Fruit fly (Drosophila melanogaster) whole organism, embryonic: ENCODE measurements around the gene CG13991.

Experiments
- Adf1 ChIP-seq: fragments of 200-800 bp; sonication (Bioruptor generic); IDR thresholded peaks from 2 replicates; pipeline ENCODE4 v1.3.6; 2022; ENCODE audit warnings: missing biosample characterization, missing genetic modification characterization
- Aef1 ChIP-seq: fragments of 200-800 bp; sonication (Bioruptor generic); IDR thresholded peaks from 3 replicates; pipeline ENCODE4 v1.3.6; 2022; ENCODE audit warnings: missing biosample characterization, missing genetic modification characterization
- Awh ChIP-seq: fragments of 200-800 bp; sonication (Bioruptor generic); IDR thresholded peaks from 2 replicates; pipeline ENCODE4, ENCODE4 v1.3.6; 2022; ENCODE audit warnings: missing biosample characterization, missing genetic modification characterization
- B-H1 ChIP-seq: fragments of 200-800 bp; sonication (Bioruptor generic); IDR thresholded peaks from 3 replicates; pipeline ENCODE4 v1.3.6; 2022; ENCODE audit warnings: missing biosample characterization, missing genetic modification characterization
- Blimp-1 ChIP-seq: fragments of 200-800 bp; sonication (Bioruptor generic); optimal IDR thresholded peaks from 3 replicates; lab custom pipeline; 2018; ENCODE audit warnings: missing biosample characterization, missing genetic modification characterization, mild to moderate bottlenecking, moderate library complexity, missing genetic modification reagents
- CG10959 ChIP-seq: fragments of 200-800 bp; sonication (Bioruptor generic); IDR thresholded peaks from 2 replicates; pipeline ENCODE4 v1.3.6; 2022; ENCODE audit warnings: missing biosample characterization, missing genetic modification characterization
- CG11695 ChIP-seq: fragments of 200-800 bp; sonication (Bioruptor generic); IDR thresholded peaks from 3 replicates; pipeline ENCODE4 v1.3.6; 2022; ENCODE audit warnings: missing biosample characterization, missing genetic modification characterization
- CG12299 ChIP-seq: fragments of 200-800 bp; sonication (Bioruptor generic); optimal IDR thresholded peaks from 2 replicates; lab custom pipeline; 2018; ENCODE audit warnings: missing biosample characterization, mild to moderate bottlenecking, missing genetic modification characterization
- CG14710 ChIP-seq: fragments of 200-800 bp; sonication (Bioruptor generic); optimal IDR thresholded peaks from 3 replicates; lab custom pipeline; 2019; ENCODE audit warnings: missing biosample characterization, mild to moderate bottlenecking, missing genetic modification characterization, moderate library complexity
- CG15011 ChIP-seq: fragments of 200-800 bp; sonication (Bioruptor generic); optimal IDR thresholded peaks from 3 replicates; lab custom pipeline; 2018; ENCODE audit warnings: missing biosample characterization, mild to moderate bottlenecking, missing genetic modification characterization
- CG15269 ChIP-seq: fragments of 200-800 bp; sonication (Bioruptor generic); optimal IDR thresholded peaks from 2 replicates; lab custom pipeline; 2018; ENCODE audit warnings: missing biosample characterization, mild to moderate bottlenecking, missing genetic modification characterization, moderate library complexity
- CG1602 ChIP-seq: fragments of 200-800 bp; sonication (Bioruptor generic); optimal IDR thresholded peaks from 3 replicates; lab custom pipeline; 2016; ENCODE audit warnings: missing biosample characterization, missing genetic modification characterization
- CG17328 ChIP-seq: fragments of 200-800 bp; sonication (Bioruptor generic); IDR thresholded peaks from 2 replicates; pipeline ENCODE4 v1.3.6; 2022; ENCODE audit warnings: missing biosample characterization, missing genetic modification characterization
- CG18262 ChIP-seq: fragments of 200-800 bp; optimal IDR thresholded peaks from 3 replicates; lab custom pipeline; 2019; ENCODE audit warnings: missing biosample characterization, mild to moderate bottlenecking, missing genetic modification characterization, moderate library complexity
- CG30020 ChIP-seq: fragments of 200-800 bp; optimal IDR thresholded peaks from 2 replicates; lab custom pipeline; 2019; ENCODE audit warnings: missing biosample characterization, mild to moderate bottlenecking, missing genetic modification characterization, moderate library complexity
- CG31224 ChIP-seq: fragments of 200-800 bp; sonication (Bioruptor generic); IDR thresholded peaks from 2 replicates; pipeline ENCODE4 v1.3.6; 2022; ENCODE audit warnings: missing biosample characterization, missing genetic modification characterization
- CG34422 ChIP-seq: fragments of 200-800 bp; sonication (Bioruptor generic); IDR thresholded peaks from 3 replicates; pipeline ENCODE4 v1.3.6; 2022; ENCODE audit warnings: missing biosample characterization, missing genetic modification characterization
- CG3995 ChIP-seq: fragments of 200-800 bp; sonication (Bioruptor generic); optimal IDR thresholded peaks from 3 replicates; lab custom pipeline; 2016; ENCODE audit warnings: missing biosample characterization, missing genetic modification characterization
- CG4854 ChIP-seq: fragments of 200-800 bp; sonication (Bioruptor generic); optimal IDR thresholded peaks from 2 replicates; lab custom pipeline; 2016; ENCODE audit warnings: missing biosample characterization, missing genetic modification characterization, inconsistent platforms
- CG6175 ChIP-seq: fragments of 200-800 bp; sonication (Bioruptor generic); IDR thresholded peaks from 3 replicates; pipeline ENCODE4 v1.3.6; 2022; ENCODE audit warnings: missing biosample characterization, missing genetic modification characterization
- CG7963 ChIP-seq: fragments of 200-800 bp; sonication (Bioruptor generic); IDR thresholded peaks from 3 replicates; pipeline ENCODE4 v1.3.6; 2022; ENCODE audit warnings: missing biosample characterization, missing genetic modification characterization; ENCODE audit not compliant: partially characterized antibody
- CG8944 ChIP-seq: fragments of 200-800 bp; sonication (Bioruptor generic); optimal IDR thresholded peaks from 3 replicates; lab custom pipeline; 2016; ENCODE audit warnings: missing biosample characterization, missing genetic modification characterization
- Deaf1 ChIP-seq: fragments of 200-800 bp; optimal IDR thresholded peaks from 3 replicates; lab custom pipeline; 2019; ENCODE audit warnings: missing biosample characterization, mild to moderate bottlenecking, missing genetic modification characterization, moderate library complexity
- Dfd ChIP-seq, 2 experiments: fragments of >200 bp; optimal IDR thresholded peaks; 2 replicates each; lab custom pipeline; 2017; ENCODE audit warnings: missing biosample characterization in 2 of 2, missing genetic modification characterization in 2 of 2
- Elba2 ChIP-seq: fragments of 200-800 bp; sonication (Bioruptor generic); optimal IDR thresholded peaks from 3 replicates; lab custom pipeline; 2016; ENCODE audit warnings: missing biosample characterization, missing genetic modification characterization
- Ets97D ChIP-seq: fragments of 200-800 bp; sonication (Bioruptor generic); optimal IDR thresholded peaks from 3 replicates; lab custom pipeline; 2016; ENCODE audit warnings: missing biosample characterization, missing genetic modification characterization
- GATAe ChIP-seq: fragments of 200-800 bp; sonication (Bioruptor generic); conservative IDR thresholded peaks from 2 replicates; pipeline ENCODE4 v1.3.6; 2022; ENCODE audit warnings: missing biosample characterization, missing genetic modification characterization
- HLH54F ChIP-seq: fragments of 200-800 bp; sonication (Bioruptor generic); optimal IDR thresholded peaks from 3 replicates; lab custom pipeline; 2016; ENCODE audit warnings: missing biosample characterization, missing genetic modification characterization
- Hr3 ChIP-seq: fragments of 200-800 bp; sonication (Bioruptor generic); optimal IDR thresholded peaks from 3 replicates; lab custom pipeline; 2016; ENCODE audit warnings: missing biosample characterization, missing genetic modification characterization
- Nf-YC ChIP-seq: fragments of 200-800 bp; optimal IDR thresholded peaks from 3 replicates; lab custom pipeline; 2019; ENCODE audit warnings: missing biosample characterization, mild to moderate bottlenecking, missing genetic modification characterization, moderate library complexity
- Optix ChIP-seq: fragments of 200-800 bp; sonication (Bioruptor generic); IDR thresholded peaks from 3 replicates; pipeline ENCODE4 v1.3.6; 2022; ENCODE audit warnings: missing biosample characterization, missing genetic modification characterization
- al ChIP-seq: fragments of 200-800 bp; sonication (Bioruptor generic); IDR thresholded peaks from 2 replicates; pipeline ENCODE4 v1.3.6; 2022; ENCODE audit warnings: missing biosample characterization, missing genetic modification characterization
- cg ChIP-seq: fragments of 200-800 bp; sonication (Bioruptor generic); optimal IDR thresholded peaks from 3 replicates; lab custom pipeline; 2019; ENCODE audit warnings: missing biosample characterization, mild to moderate bottlenecking, missing genetic modification characterization, moderate library complexity
- eyg ChIP-seq: fragments of 200-800 bp; sonication (Bioruptor generic); optimal IDR thresholded peaks from 3 replicates; lab custom pipeline; 2016; ENCODE audit warnings: missing biosample characterization, missing genetic modification characterization
- fd3F ChIP-seq: fragments of 200-800 bp; sonication (Bioruptor generic); optimal IDR thresholded peaks from 2 replicates; lab custom pipeline; 2018; ENCODE audit warnings: missing biosample characterization, mild to moderate bottlenecking, missing genetic modification characterization, moderate library complexity
- fd96Cb ChIP-seq: fragments of 200-800 bp; sonication (Bioruptor generic); optimal IDR thresholded peaks from 2 replicates; lab custom pipeline; 2018; ENCODE audit warnings: missing biosample characterization, mild to moderate bottlenecking, missing genetic modification characterization, moderate library complexity
- her ChIP-seq: fragments of 200-800 bp; sonication (Bioruptor generic); optimal IDR thresholded peaks from 2 replicates; lab custom pipeline; 2016; ENCODE audit warnings: missing biosample characterization, missing genetic modification characterization
- hth ChIP-seq: fragments of >200 bp; optimal IDR thresholded peaks from 2 replicates; lab custom pipeline; 2017; ENCODE audit warnings: inconsistent platforms
- jumu ChIP-seq: fragments of 200-800 bp; sonication (Bioruptor generic); optimal IDR thresholded peaks from 3 replicates; lab custom pipeline; 2016; ENCODE audit warnings: missing biosample characterization, missing genetic modification characterization
- ken ChIP-seq: fragments of 200-800 bp; sonication (Bioruptor generic); IDR thresholded peaks from 3 replicates; pipeline ENCODE4 v1.3.6; 2022; ENCODE audit warnings: missing biosample characterization, missing genetic modification characterization
- luna ChIP-seq: fragments of 200-800 bp; sonication (Bioruptor generic); optimal IDR thresholded peaks from 2 replicates; lab custom pipeline; 2016; ENCODE audit warnings: missing biosample characterization, missing genetic modification characterization
- nerfin-1 ChIP-seq: fragments of 200-800 bp; sonication (Bioruptor generic); optimal IDR thresholded peaks from 3 replicates; lab custom pipeline; 2019; ENCODE audit warnings: missing biosample characterization, mild to moderate bottlenecking, missing genetic modification characterization, moderate library complexity
- pros ChIP-seq: fragments of 200-800 bp; sonication (Bioruptor generic); optimal IDR thresholded peaks from 3 replicates; lab custom pipeline; 2019; ENCODE audit warnings: missing biosample characterization, mild to moderate bottlenecking, missing genetic modification characterization, moderate library complexity
- pzg ChIP-seq: fragments of 200-800 bp; sonication (Bioruptor generic); optimal IDR thresholded peaks from 3 replicates; lab custom pipeline; 2018; ENCODE audit warnings: missing biosample characterization, mild to moderate bottlenecking, missing genetic modification characterization, moderate library complexity
- salm ChIP-seq: fragments of 200-800 bp; sonication (Bioruptor generic); optimal IDR thresholded peaks from 2 replicates; lab custom pipeline; 2018; ENCODE audit warnings: missing biosample characterization, mild to moderate bottlenecking, missing genetic modification characterization
- sima ChIP-seq: fragments of 200-800 bp; sonication (Bioruptor generic); optimal IDR thresholded peaks from 2 replicates; lab custom pipeline; 2016; ENCODE audit warnings: missing biosample characterization, missing genetic modification characterization
- sqz ChIP-seq: fragments of 200-800 bp; sonication (Bioruptor generic); optimal IDR thresholded peaks from 3 replicates; lab custom pipeline; 2018; ENCODE audit warnings: missing biosample characterization, mild to moderate bottlenecking, missing genetic modification characterization
- toy ChIP-seq: fragments of 200-800 bp; sonication (Bioruptor generic); IDR thresholded peaks from 2 replicates; pipeline ENCODE4 v1.3.6; 2022; ENCODE audit warnings: missing biosample characterization, missing genetic modification characterization
- unc-4 ChIP-seq: fragments of 200-800 bp; sonication (Bioruptor generic); IDR thresholded peaks from 2 replicates; pipeline ENCODE4 v1.3.6; 2022; ENCODE audit warnings: missing biosample characterization, missing genetic modification characterization; ENCODE audit not compliant: partially characterized antibody
- unpg ChIP-seq: fragments of 200-800 bp; sonication (Bioruptor generic); optimal IDR thresholded peaks from 3 replicates; lab custom pipeline; 2018; ENCODE audit warnings: missing biosample characterization, mild to moderate bottlenecking, missing genetic modification characterization, moderate library complexity
- vfl ChIP-seq: fragments of 200-800 bp; sonication (Bioruptor generic); optimal IDR thresholded peaks from 2 replicates; lab custom pipeline; 2016; ENCODE audit warnings: missing biosample characterization, missing genetic modification characterization
- vvl ChIP-seq: fragments of 200-800 bp; sonication (Bioruptor generic); IDR thresholded peaks from 2 replicates; pipeline ENCODE4 v1.3.6; 2022; ENCODE audit warnings: missing biosample characterization, missing genetic modification characterization
- zfh1 ChIP-seq: fragments of 200-800 bp; sonication (Bioruptor generic); IDR thresholded peaks from 3 replicates; pipeline ENCODE4 v1.3.6; 2022; ENCODE audit warnings: missing biosample characterization, missing genetic modification characterization

CG13991 gene

DNA sequence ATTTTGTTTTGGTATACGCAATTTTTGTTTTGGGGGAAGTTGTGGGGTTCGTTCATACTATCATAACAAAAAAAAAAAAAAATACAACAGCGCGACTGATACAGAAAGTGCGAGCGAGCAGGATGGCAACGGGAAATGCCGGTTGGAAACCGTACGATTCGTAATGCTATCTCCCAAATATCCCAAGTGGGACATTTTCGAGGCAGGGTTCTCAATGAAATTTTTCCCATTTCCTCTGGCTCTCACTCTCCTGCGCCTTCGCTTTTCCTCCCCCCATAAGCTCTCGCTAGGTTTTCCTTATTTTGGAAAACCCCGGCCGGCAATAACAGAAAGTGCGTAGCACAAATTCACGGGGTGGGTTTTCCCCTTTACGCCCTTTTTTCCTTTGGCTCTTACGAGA is 46.9 kb upstream of the CG13991 start (continued):
- TF ChIP-seq vvl (GFP tag; lab: Robert Waterston, UW) = 0 out of 2 replicates have a peak, but pooled peaks have one; percentile 14
- TF ChIP-seq Ets97D = peak; percentile 59
- no peak for TF ChIP-seq cg (GFP tag; lab: Kevin White, UChicago)
- no peak for TF ChIP-seq fd96Cb
- peak; percentile 98 for TF ChIP-seq pros (GFP tag; lab: Kevin White, UChicago)
- TF ChIP-seq Nf-YC = no peak
- no peak for TF ChIP-seq CG31224 (GFP tag; lab: Robert Waterston, UW)
- no peak for TF ChIP-seq CG18262 (tag; lab: Kevin White, UChicago)
- TF ChIP-seq toy = no peak
- TF ChIP-seq CG7963 (GFP tag; lab: Robert Waterston, UW) = no peak
- TF ChIP-seq al (GFP tag; lab: Robert Waterston, UW) = no peak
- TF ChIP-seq CG11695 = no peak
- TF ChIP-seq CG3995 = no peak
- 0 out of 3 replicates have a peak, but pooled peaks have one; percentile 50 for TF ChIP-seq CG34422 (GFP tag; lab: Robert Waterston, UW)
- no peak for TF ChIP-seq Dfd (GFP tag; optimal IDR thresholded peaks at IDR 0.05; lab: Kevin White, UChicago)
- no peak for TF ChIP-seq Hr3 (GFP tag; lab: Kevin White, UChicago)
- TF ChIP-seq unc-4 (GFP tag; lab: Robert Waterston, UW) = no peak
- TF ChIP-seq Aef1 (GFP tag; lab: Robert Waterston, UW) = no peak
- TF ChIP-seq CG8944 (GFP tag; lab: Kevin White, UChicago) = no peak
- no peak for TF ChIP-seq Awh
- peak; percentile 9 for TF ChIP-seq Deaf1 (tag; lab: Kevin White, UChicago)
- no peak for TF ChIP-seq GATAe (GFP tag; lab: Robert Waterston, UW)
- no peak for TF ChIP-seq Blimp-1 (GFP tag; lab: Kevin White, UChicago)
- TF ChIP-seq nerfin-1 (tag; lab: Kevin White, UChicago) = peak; percentile 39
- no peak for TF ChIP-seq ken (GFP tag; lab: Robert Waterston, UW)
- no peak for TF ChIP-seq jumu
- no peak for TF ChIP-seq salm (tag; lab: Kevin White, UChicago)
- no peak for TF ChIP-seq Elba2
- no peak for TF ChIP-seq pzg (GFP tag; lab: Kevin White, UChicago)
- TF ChIP-seq fd3F (GFP tag; lab: Kevin White, UChicago) = no peak
- no peak for TF ChIP-seq CG17328 (GFP tag; lab: Robert Waterston, UW)
- TF ChIP-seq eyg (GFP tag; lab: Kevin White, UChicago) = no peak
- TF ChIP-seq zfh1 = no peak
- no peak for TF ChIP-seq CG30020
- TF ChIP-seq CG4854 (GFP tag; lab: Kevin White, UChicago) = no peak
- no peak for TF ChIP-seq sima (GFP tag; lab: Kevin White, UChicago)
- TF ChIP-seq Optix (GFP tag; lab: Robert Waterston, UW) = no peak
- no peak for TF ChIP-seq hth (lab: Kevin White, UChicago)
- TF ChIP-seq sqz = peak; percentile 93
- no peak for TF ChIP-seq CG15011
- no peak for TF ChIP-seq her (GFP tag; lab: Kevin White, UChicago)
- no peak for TF ChIP-seq HLH54F (GFP tag; lab: Kevin White, UChicago)
- TF ChIP-seq B-H1 (GFP tag; lab: Robert Waterston, UW) = no peak; the same call in 2 of the 3 replicates
- TF ChIP-seq vfl (GFP tag; lab: Kevin White, UChicago) = no peak
- TF ChIP-seq CG6175 = no peak
- no peak for TF ChIP-seq CG1602
- TF ChIP-seq CG15269 = no peak
- TF ChIP-seq CG14710 (tag; lab: Kevin White, UChicago) = no peak
- no peak for TF ChIP-seq unpg
- no peak for TF ChIP-seq CG10959 (GFP tag; lab: Robert Waterston, UW)
- no peak for TF ChIP-seq luna (GFP tag; lab: Kevin White, UChicago)
- TF ChIP-seq CG12299 (tag; lab: Kevin White, UChicago) = no peak
- TF ChIP-seq Adf1 (GFP tag; lab: Robert Waterston, UW) = peak; percentile 15; the same call in 1 of the 2 replicates
